Worm (Caenorhabditis elegans): Measurements from ENCODE around the gene klf-3.

Gene klf-3

ce11 chrII:6609315-6609842 lies 7.3 kb upstream of the klf-3 start, which contains the start of gene epg-5:
Gene epg-5, minus strand, starts transcription at chrII:6609365.
- TF ChIP-seq mbf-1 (tag; optimal IDR thresholded peaks at IDR 0.05) (no peak), lin-11 (tag; optimal IDR thresholded peaks at IDR 0.05) (peak; percentile 6), ZK546.5 (tag; optimal IDR thresholded peaks at IDR 0.05) (no peak), nhr-129 (tag; optimal IDR thresholded peaks at IDR 0.05) (peak; percentile 59), lsy-2 (tag; optimal IDR thresholded peaks at IDR 0.05) (peak in 1 of 2 experiments; percentile 61), fos-1 (tag; optimal IDR thresholded peaks at IDR 0.05) (peak; percentile 47), zag-1 (tag; optimal IDR thresholded peaks at IDR 0.05) (no peak), mdl-1 (tag; optimal IDR thresholded peaks at IDR 0.05) (peak in 1 of 2 experiments; percentile 19), aly-2 (tag; optimal IDR thresholded peaks at IDR 0.05) (no peak), C34F6.9 (tag; optimal IDR thresholded peaks at IDR 0.05) (peak; percentile 67), snpc-4 (tag; optimal IDR thresholded peaks at IDR 0.05) (no peak)

DNA sequence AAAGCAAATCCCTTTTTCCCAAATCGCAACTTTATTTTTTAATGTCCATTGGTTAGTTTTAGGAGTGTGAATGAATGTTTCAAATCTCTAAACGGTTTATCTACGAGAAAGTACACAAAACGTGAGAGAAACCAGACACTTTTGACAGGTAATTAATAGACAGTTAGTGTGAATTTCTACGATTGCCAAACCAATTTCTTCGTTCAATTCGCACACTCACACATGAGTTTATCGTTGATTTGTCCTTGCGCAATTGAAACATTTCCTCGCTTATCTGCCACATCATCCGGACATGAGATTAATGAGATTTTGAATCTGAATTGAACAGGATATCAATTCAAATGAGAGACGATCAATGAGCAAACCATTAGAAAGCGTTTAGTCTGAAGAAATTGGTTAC lies 6.4 kb upstream of the klf-3 start:
- TF ChIP-seq egl-27 (tag; optimal IDR thresholded peaks at IDR 0.05) (no peak), nhr-237 (tag; optimal IDR thresholded peaks at IDR 0.05) (no peak), nhr-11 (tag; optimal IDR thresholded peaks at IDR 0.05) (no peak), snpc-4 (tag; optimal IDR thresholded peaks at IDR 0.05) (no peak), crh-2 (tag; optimal IDR thresholded peaks at IDR 0.05) (no peak), aly-2 (tag; optimal IDR thresholded peaks at IDR 0.05) (no peak), nhr-25 (tag; optimal IDR thresholded peaks at IDR 0.05) (no peak), nhr-129 (tag; optimal IDR thresholded peaks at IDR 0.05) (no peak), unc-39 (tag; optimal IDR thresholded peaks at IDR 0.05) (no peak)

DNA sequence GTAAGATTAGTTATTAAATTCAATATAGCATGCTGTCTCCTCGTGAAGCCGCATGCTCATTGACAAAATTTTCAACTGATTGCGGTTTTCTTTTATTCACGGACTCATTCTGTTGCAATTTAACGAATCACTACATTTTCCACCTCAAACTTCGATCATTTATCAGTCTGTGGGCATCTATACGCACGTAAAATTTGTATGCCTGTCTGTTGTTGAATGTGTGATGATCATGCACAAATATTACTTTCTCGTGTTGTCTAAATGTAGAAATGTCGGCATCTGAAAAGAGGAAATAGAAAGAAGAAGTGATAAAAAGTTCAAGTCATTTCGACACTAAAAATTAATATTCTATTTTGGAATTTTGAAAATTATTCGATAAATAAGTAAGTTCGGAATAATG lies 4.1 kb upstream of the klf-3 start:
- no peak for TF ChIP-seq nhr-6 (tag; optimal IDR thresholded peaks at IDR 0.05)
- TF ChIP-seq unc-62 (GFP tag; optimal IDR thresholded peaks at IDR 0.05), result no peak
- TF ChIP-seq alr-1 (tag; optimal IDR thresholded peaks at IDR 0.05), result no peak
- TF ChIP-seq crh-2 (tag; optimal IDR thresholded peaks at IDR 0.05), result peak; percentile 48
- TF ChIP-seq mbf-1 (tag; optimal IDR thresholded peaks at IDR 0.05), result no peak
- TF ChIP-seq nhr-10 (tag; optimal IDR thresholded peaks at IDR 0.05), result no peak
- no peak for TF ChIP-seq lin-13 (GFP tag; optimal IDR thresholded peaks at IDR 0.05)
- TF ChIP-seq lsy-2 (tag; optimal IDR thresholded peaks at IDR 0.05), result no peak
- TF ChIP-seq ztf-1 (GFP tag; conservative IDR thresholded peaks at IDR 0.05), result no peak
- TF ChIP-seq F13H6.1 (tag; optimal IDR thresholded peaks at IDR 0.05), result peak; percentile 3
- no peak for TF ChIP-seq elt-3 (tag; optimal IDR thresholded peaks at IDR 0.05)
- TF ChIP-seq ceh-82 (tag; optimal IDR thresholded peaks at IDR 0.05), result no peak
- no peak for TF ChIP-seq nhr-237 (tag; optimal IDR thresholded peaks at IDR 0.05)
- peak; percentile 87 for TF ChIP-seq fos-1 (tag; optimal IDR thresholded peaks at IDR 0.05)
- TF ChIP-seq gmeb-1 (tag; optimal IDR thresholded peaks at IDR 0.05), result no peak
- TF ChIP-seq skn-1 (tag; optimal IDR thresholded peaks at IDR 0.05), result no peak
- no peak for TF ChIP-seq sma-3 (GFP tag; optimal IDR thresholded peaks at IDR 0.05)
- TF ChIP-seq nhr-11 (tag; optimal IDR thresholded peaks at IDR 0.05), result no peak
- no peak for TF ChIP-seq mab-5 (tag; optimal IDR thresholded peaks at IDR 0.05)
- no peak for TF ChIP-seq ama-1 (optimal IDR thresholded peaks at IDR 0.05)
- no peak for TF ChIP-seq zag-1 (tag; optimal IDR thresholded peaks at IDR 0.05)
- TF ChIP-seq R02D3.7 (tag; optimal IDR thresholded peaks at IDR 0.05), result no peak
- no peak for TF ChIP-seq egl-27 (tag; optimal IDR thresholded peaks at IDR 0.05)
- no peak for TF ChIP-seq nhr-12 (tag; optimal IDR thresholded peaks at IDR 0.05)
- no peak for TF ChIP-seq nhr-25 (tag; optimal IDR thresholded peaks at IDR 0.05)
- TF ChIP-seq blmp-1 (tag; optimal IDR thresholded peaks at IDR 0.05; ENCODE audit: insufficient read depth), result no peak
- TF ChIP-seq ztf-11 (tag; optimal IDR thresholded peaks at IDR 0.05), result no peak
- peak; percentile 22 for TF ChIP-seq sma-9 (GFP tag; optimal IDR thresholded peaks at IDR 0.05)
- TF ChIP-seq sma-9 (tag; optimal IDR thresholded peaks at IDR 0.05), result no peak
- TF ChIP-seq nhr-21 (tag; optimal IDR thresholded peaks at IDR 0.05), result no peak
- no peak for TF ChIP-seq lin-39 (tag; optimal IDR thresholded peaks at IDR 0.05)
- no peak for TF ChIP-seq unc-55 (GFP tag; optimal IDR thresholded peaks at IDR 0.05)
- no peak for TF ChIP-seq mdl-1 (tag; optimal IDR thresholded peaks at IDR 0.05)
- no peak for TF ChIP-seq unc-39 (tag; optimal IDR thresholded peaks at IDR 0.05)

All from whole organism, L2 larva.